Fruit fly (Drosophila melanogaster) whole organism, wandering third instar larva: ENCODE results near the gene ATPsynO.

ENCODE experiments used
- Abd-B ChIP-seq: fragments of >200 bp; optimal IDR thresholded peaks from 2 replicates; lab custom pipeline; 2017; ENCODE audit warnings: missing biosample characterization, missing genetic modification characterization
- CG9705 ChIP-seq: fragments of 200-800 bp; sonication (Bioruptor generic); optimal IDR thresholded peaks from 2 replicates; lab custom pipeline; 2018; ENCODE audit warnings: missing biosample characterization, mild to moderate bottlenecking, missing genetic modification characterization
- CrebA ChIP-seq: fragments of 200-800 bp; sonication (Bioruptor generic); optimal IDR thresholded peaks from 2 replicates; lab custom pipeline; 2016; ENCODE audit warnings: missing biosample characterization, mild to moderate bottlenecking, missing genetic modification characterization, borderline replicate concordance
- Dfd ChIP-seq: fragments of >200 bp; optimal IDR thresholded peaks from 2 replicates; lab custom pipeline; 2017; ENCODE audit warnings: missing biosample characterization, missing genetic modification characterization
- Dif ChIP-seq: fragments of 200-275, 200-300 bp; sonication (Bioruptor generic); optimal IDR thresholded peaks from 2 replicates; lab custom pipeline; 2018; ENCODE audit warnings: missing biosample characterization, missing genetic modification characterization; ENCODE audit not compliant: partially characterized antibody
- HLH106 ChIP-seq: fragments of 200-800 bp; optimal IDR thresholded peaks from 3 replicates; lab custom pipeline; 2019; ENCODE audit warnings: missing biosample characterization, mild to moderate bottlenecking, missing genetic modification characterization, moderate library complexity
- Hnf4 ChIP-seq: fragments of 200-800 bp; sonication (Bioruptor generic); optimal IDR thresholded peaks from 2 replicates; lab custom pipeline; 2016; ENCODE audit warnings: missing biosample characterization, mild to moderate bottlenecking, missing genetic modification characterization
- Hr83 ChIP-seq: fragments of 200-300 bp; sonication (Bioruptor generic); optimal IDR thresholded peaks from 2 replicates; lab custom pipeline; 2016; ENCODE audit warnings: missing biosample characterization, mild to moderate bottlenecking, missing genetic modification characterization, moderate library complexity; ENCODE audit not compliant: poor library complexity, severe bottlenecking
- Jra ChIP-seq: sonication (Bioruptor generic); optimal IDR thresholded peaks from 2 replicates; lab custom pipeline; 2016; ENCODE audit warnings: missing biosample characterization, missing genetic modification characterization
- Mio ChIP-seq: sonication (Bioruptor generic); optimal IDR thresholded peaks from 2 replicates; lab custom pipeline; 2016; ENCODE audit warnings: missing biosample characterization, missing genetic modification characterization
- Myc ChIP-seq: fragments of >200 bp; optimal IDR thresholded peaks from 2 replicates; lab custom pipeline; 2017
- N ChIP-seq: fragments of >200 bp; optimal IDR thresholded peaks from 2 replicates; lab custom pipeline; 2018; ENCODE audit warnings: missing biosample characterization, missing external identifiers, missing genetic modification characterization
- OdsH ChIP-seq: fragments of 200-800 bp; sonication (Bioruptor generic); optimal IDR thresholded peaks from 2 replicates; lab custom pipeline; 2016; ENCODE audit warnings: missing biosample characterization, mild to moderate bottlenecking, missing genetic modification characterization
- Rel ChIP-seq, 2 experiments: fragments of 200-800 bp; sonication (Bioruptor generic) in 1 of 2; optimal IDR thresholded peaks; 2 replicates in 1 of 2; 3 replicates in 1 of 2; lab custom pipeline; 2016 to 2019; ENCODE audit warnings: mild to moderate bottlenecking in 2 of 2, missing biosample characterization in 2 of 2, missing genetic modification characterization in 2 of 2, moderate library complexity in 1 of 2
- Sp1 ChIP-seq: fragments of 200-800 bp; sonication (Bioruptor generic); optimal IDR thresholded peaks from 3 replicates; lab custom pipeline; 2019; ENCODE audit warnings: missing biosample characterization, mild to moderate bottlenecking, missing genetic modification characterization, moderate library complexity
- Vsx2 ChIP-seq: fragments of 200-300, 225-300 bp; sonication (Bioruptor generic); optimal IDR thresholded peaks from 2 replicates; lab custom pipeline; 2018; ENCODE audit warnings: missing biosample characterization, missing genetic modification characterization; ENCODE audit not compliant: partially characterized antibody
- br ChIP-seq: fragments of 200-800 bp; sonication (Bioruptor generic); optimal IDR thresholded peaks from 2 replicates; lab custom pipeline; 2016; ENCODE audit warnings: missing biosample characterization, missing genetic modification characterization
- brk ChIP-seq: fragments of 200-800 bp; sonication (Bioruptor generic); optimal IDR thresholded peaks from 2 replicates; lab custom pipeline; 2016; ENCODE audit warnings: missing biosample characterization, mild to moderate bottlenecking, missing genetic modification characterization
- dl ChIP-seq, 2 experiments: fragments of 175-275, 200-275 bp in 1 of 2; fragments of 200-275 bp in 1 of 2; sonication (Bioruptor generic); optimal IDR thresholded peaks; lab custom pipeline; 2018; ENCODE audit warnings: mild to moderate bottlenecking in 2 of 2, missing biosample characterization in 2 of 2, missing genetic modification characterization in 2 of 2, moderate library complexity in 2 of 2; ENCODE audit not compliant: partially characterized antibody in 2 of 2, insufficient read depth in 1 of 2
- dmrt93B ChIP-seq: fragments of 200-800 bp; sonication (Bioruptor generic); optimal IDR thresholded peaks from 2 replicates; lab custom pipeline; 2018; ENCODE audit warnings: missing biosample characterization, mild to moderate bottlenecking, missing genetic modification characterization
- dsf ChIP-seq: sonication (Bioruptor generic); optimal IDR thresholded peaks from 2 replicates; lab custom pipeline; 2016; ENCODE audit warnings: missing biosample characterization, missing genetic modification characterization, borderline replicate concordance
- ey ChIP-seq: fragments of 200-800 bp; sonication (Bioruptor generic); optimal IDR thresholded peaks from 2 replicates; lab custom pipeline; 2016; ENCODE audit warnings: missing biosample characterization, missing genetic modification characterization
- foxo ChIP-seq, 2 experiments: fragments of 200-800 bp; sonication (Bioruptor generic); optimal IDR thresholded peaks; 2 replicates in 1 of 2; 3 replicates in 1 of 2; lab custom pipeline; 2016 to 2017; ENCODE audit warnings: missing biosample characterization in 2 of 2, missing genetic modification characterization in 2 of 2
- fru ChIP-seq: fragments of 200-800 bp; sonication (Bioruptor generic); optimal IDR thresholded peaks from 3 replicates; lab custom pipeline; 2016; ENCODE audit warnings: missing biosample characterization, mild to moderate bottlenecking, missing genetic modification characterization
- h ChIP-seq: fragments of 200-800 bp; sonication (Bioruptor generic); optimal IDR thresholded peaks from 3 replicates; lab custom pipeline; 2016; ENCODE audit warnings: missing biosample characterization, mild to moderate bottlenecking, missing genetic modification characterization
- jim ChIP-seq: fragments of 175-275, 200-325 bp; sonication (Bioruptor generic); optimal IDR thresholded peaks from 2 replicates; lab custom pipeline; 2016; ENCODE audit warnings: missing biosample characterization, mild to moderate bottlenecking, missing genetic modification characterization
- lola ChIP-seq: fragments of >200 bp; optimal IDR thresholded peaks from 2 replicates; lab custom pipeline; 2017; ENCODE audit warnings: missing biosample characterization, missing genetic modification characterization
- psq ChIP-seq: fragments of 200-800 bp; sonication (Bioruptor generic); optimal IDR thresholded peaks from 3 replicates; lab custom pipeline; 2017; ENCODE audit warnings: missing biosample characterization, mild to moderate bottlenecking, missing genetic modification characterization, moderate library complexity
- sage ChIP-seq: fragments of 200-800 bp; sonication (Bioruptor generic); optimal IDR thresholded peaks from 2 replicates; lab custom pipeline; 2016; ENCODE audit warnings: missing biosample characterization, mild to moderate bottlenecking, missing genetic modification characterization
- sv ChIP-seq: fragments of 200-800 bp; sonication (Bioruptor generic); optimal IDR thresholded peaks from 3 replicates; lab custom pipeline; 2016; ENCODE audit warnings: missing biosample characterization, missing genetic modification characterization
- tai ChIP-seq: sonication (Bioruptor generic); optimal IDR thresholded peaks from 2 replicates; lab custom pipeline; 2016; ENCODE audit warnings: missing biosample characterization, missing genetic modification characterization
- usp ChIP-seq: fragments of >200 bp; optimal IDR thresholded peaks from 2 replicates; lab custom pipeline; 2017; ENCODE audit warnings: missing biosample characterization, missing genetic modification characterization
- woc ChIP-seq: sonication (Bioruptor generic); optimal IDR thresholded peaks from 2 replicates; lab custom pipeline; 2016; ENCODE audit warnings: missing biosample characterization, mild to moderate bottlenecking, missing genetic modification characterization

ATPsynO gene

DNA sequence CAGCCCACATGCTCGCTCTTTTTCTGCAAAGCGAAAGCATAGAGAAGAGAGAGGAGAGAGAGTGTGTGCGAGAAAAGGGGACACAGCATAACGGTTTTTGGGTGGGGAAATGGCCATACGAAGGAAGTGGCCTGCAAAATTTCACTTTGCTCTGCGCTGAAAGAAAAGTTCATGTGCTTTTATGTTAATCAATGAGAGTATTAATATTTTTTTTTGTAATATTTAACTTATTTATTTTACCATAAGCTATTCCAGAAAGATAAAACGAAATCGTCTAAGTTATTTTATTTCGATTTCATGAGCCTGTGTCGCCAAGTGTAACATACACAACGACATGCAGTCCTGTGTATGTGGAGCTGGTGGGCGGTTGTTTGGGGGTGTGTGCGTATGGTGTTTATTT, 14.9 kb upstream of the ATPsynO start:
- no peak for TF ChIP-seq Dfd (GFP tag; lab: Kevin White, UChicago)
- peak; percentile 14 for TF ChIP-seq br (GFP tag; lab: Kevin White, UChicago)
- TF ChIP-seq dsf (GFP tag; lab: Kevin White, UChicago) = no peak
- no peak for TF ChIP-seq lola (GFP tag; lab: Kevin White, UChicago)
- peak; percentile 11 for TF ChIP-seq Dif
- no peak for TF ChIP-seq Vsx2
- TF ChIP-seq usp (GFP tag; lab: Kevin White, UChicago) = no peak
- peak; percentile 37 for TF ChIP-seq ey (GFP tag; lab: Kevin White, UChicago)
- no peak for TF ChIP-seq h (GFP tag; lab: Kevin White, UChicago)
- no peak for TF ChIP-seq CrebA (GFP tag; lab: Kevin White, UChicago)
- no peak for TF ChIP-seq woc (GFP tag; lab: Kevin White, UChicago)
- TF ChIP-seq brk (GFP tag; lab: Kevin White, UChicago) = no peak
- TF ChIP-seq OdsH (GFP tag; lab: Kevin White, UChicago) = peak; percentile 55
- no peak for TF ChIP-seq foxo (GFP tag; optimal IDR thresholded peaks at IDR 0.05; lab: Kevin White, UChicago)
- TF ChIP-seq Mio = no peak
- TF ChIP-seq Sp1 (GFP tag; lab: Kevin White, UChicago) = no peak
- TF ChIP-seq psq (GFP tag; lab: Kevin White, UChicago) = peak; percentile 61
- TF ChIP-seq sage (GFP tag; lab: Kevin White, UChicago) = no peak
- TF ChIP-seq jim (GFP tag; lab: Kevin White, UChicago) = no peak
- TF ChIP-seq dmrt93B (GFP tag; lab: Kevin White, UChicago) = no peak
- TF ChIP-seq HLH106 (tag; lab: Kevin White, UChicago) = peak; percentile 61
- TF ChIP-seq fru (GFP tag; lab: Kevin White, UChicago) = peak; percentile 60
- TF ChIP-seq sv (GFP tag; lab: Kevin White, UChicago) = peak; percentile 30
- TF ChIP-seq N (GFP tag; lab: Kevin White, UChicago) = no peak

DNA sequence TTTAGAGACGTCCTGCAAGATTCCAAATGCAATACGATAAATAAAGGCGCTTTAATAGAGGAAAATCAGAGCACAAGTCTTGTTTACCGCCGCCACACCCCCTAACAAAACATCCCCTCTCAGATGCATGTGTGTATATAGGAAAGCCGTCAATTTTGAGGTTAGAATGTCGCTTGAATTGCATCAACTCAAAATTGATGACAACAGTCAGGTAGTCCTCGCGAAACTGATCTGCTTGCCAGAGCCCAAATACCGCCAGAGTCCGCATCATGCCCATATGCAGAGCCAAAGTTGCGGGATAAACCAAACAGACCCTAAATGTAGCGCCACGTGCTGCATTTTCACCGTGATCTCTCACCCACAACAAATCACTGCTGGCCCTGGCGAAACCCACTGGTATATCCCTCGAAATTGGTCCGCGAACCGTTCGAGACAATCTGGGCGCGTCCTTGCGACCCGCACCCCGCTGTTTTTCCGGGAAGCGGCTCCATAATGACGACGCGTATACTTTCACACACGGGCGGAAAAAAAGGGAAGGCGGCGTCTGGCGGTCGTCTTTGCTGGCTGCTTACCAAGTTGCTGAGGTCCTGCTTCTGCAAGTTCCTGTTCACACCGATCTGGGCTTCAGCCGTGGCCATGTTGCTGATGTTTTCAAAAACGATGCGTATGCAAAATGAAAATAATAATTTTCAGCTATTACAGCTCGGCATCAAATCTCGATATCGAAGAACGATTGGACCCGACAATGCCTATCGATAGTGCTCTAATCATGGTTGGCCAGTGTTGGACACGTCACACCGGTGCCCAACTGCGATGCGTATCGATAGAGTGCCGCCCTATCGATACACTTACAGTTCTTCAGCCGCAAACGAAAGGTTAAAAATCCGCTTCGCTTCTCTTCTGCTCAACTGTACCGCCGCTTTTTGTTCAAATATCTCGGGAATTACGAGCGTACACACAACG, 2.4 kb upstream of the ATPsynO start, which contains the start of the genes eIF2gamma and Set:
eIF2gamma (minus strand) TSS at position 749 of the 963 bp plus-strand sequence.
Set (plus strand) TSS at position 843 of the 963 bp plus-strand sequence.
- TF ChIP-seq h (GFP tag; lab: Kevin White, UChicago) (no peak), Myc (lab: Kevin White, UChicago) (peak; percentile 10), ey (GFP tag; lab: Kevin White, UChicago) (peak; percentile 42), HLH106 (tag; lab: Kevin White, UChicago) (peak; percentile 33), Rel (GFP tag; optimal IDR thresholded peaks at IDR 0.05; lab: Kevin White, UChicago) (no peak), Rel (tag; optimal IDR thresholded peaks at IDR 0.05; lab: Kevin White, UChicago) (peak; percentile 54), jim (GFP tag; lab: Kevin White, UChicago) (peak; percentile 25), brk (GFP tag; lab: Kevin White, UChicago) (no peak), CG9705 (GFP tag; lab: Kevin White, UChicago) (peak; percentile 3), foxo (GFP tag; optimal IDR thresholded peaks at IDR 0.05; lab: Kevin White, UChicago) (no peak), Hr83 (GFP tag; lab: Kevin White, UChicago) (peak; percentile 92), usp (GFP tag; lab: Kevin White, UChicago) (no peak), psq (GFP tag; lab: Kevin White, UChicago) (peak; percentile 14), OdsH (GFP tag; lab: Kevin White, UChicago) (peak; percentile 21)

DNA sequence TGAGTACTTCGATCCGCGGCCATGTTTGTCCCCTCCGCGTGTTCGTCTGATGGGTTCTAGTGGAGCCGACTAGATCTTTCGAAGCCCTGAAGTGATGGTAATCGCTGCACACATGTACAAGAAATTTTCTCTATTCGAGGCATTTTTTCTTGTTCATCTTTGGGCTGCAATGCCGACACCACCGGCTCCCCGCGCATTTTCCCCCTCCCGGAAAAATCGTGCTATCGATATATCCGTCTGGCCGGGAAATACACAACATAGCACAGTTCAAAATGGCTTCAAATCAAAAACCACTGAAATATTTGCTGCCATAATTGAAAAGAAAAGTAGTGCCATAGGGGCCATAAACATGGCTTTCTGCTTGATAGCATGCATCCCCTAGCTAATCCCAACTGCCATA, 1.4 kb upstream of the ATPsynO start:
- TF ChIP-seq br (GFP tag; lab: Kevin White, UChicago) (no peak), Rel (GFP tag; optimal IDR thresholded peaks at IDR 0.05; lab: Kevin White, UChicago) (no peak), Rel (tag; optimal IDR thresholded peaks at IDR 0.05; lab: Kevin White, UChicago) (no peak), dl (GFP tag; optimal IDR thresholded peaks at IDR 0.05; lab: Kevin White, UChicago; ENCODE audit: insufficient read depth in 1 of 2, partially characterized antibody in 2 of 2) (no peak), jim (GFP tag; lab: Kevin White, UChicago) (no peak), Hnf4 (GFP tag; lab: Kevin White, UChicago) (no peak), dsf (GFP tag; lab: Kevin White, UChicago) (no peak), Jra (GFP tag; lab: Kevin White, UChicago) (no peak), Abd-B (no peak), sage (GFP tag; lab: Kevin White, UChicago) (no peak), CrebA (GFP tag; lab: Kevin White, UChicago) (no peak), tai (GFP tag; lab: Kevin White, UChicago) (no peak), foxo (GFP tag; optimal IDR thresholded peaks at IDR 0.05; lab: Kevin White, UChicago) (no peak), N (GFP tag; lab: Kevin White, UChicago) (no peak)
- TF ChIP-seq, all 38 proteins: peak for 0
